Worm (Caenorhabditis elegans) whole organism, dauer: ENCODE results near the gene str-221.

Experiments used
- unc-62 ChIP-seq: sonication (generic microtip); optimal IDR thresholded peaks from 2 replicates; lab custom pipeline; 2017; ENCODE audit warnings: missing biosample characterization, missing genetic modification reagents, missing genetic modification characterization

str-221 gene

DNA sequence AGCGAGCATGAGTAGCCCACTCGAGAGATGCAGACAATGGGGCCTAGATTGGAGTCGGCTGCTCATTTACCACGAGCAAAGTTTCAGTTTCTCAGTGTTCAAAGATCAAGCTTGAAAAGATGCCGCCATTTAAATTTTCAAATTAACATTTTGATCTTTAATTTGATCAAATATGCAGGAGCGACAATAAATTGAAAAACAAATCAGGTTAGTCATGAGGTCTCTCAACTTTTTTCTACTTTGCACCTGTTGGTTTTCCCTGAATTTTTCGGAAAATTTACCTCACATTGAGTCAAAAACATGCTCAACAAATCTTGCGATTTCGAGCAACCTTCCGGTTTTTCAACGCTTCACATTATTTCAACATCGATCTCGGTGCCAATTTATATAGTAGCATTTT lies 45.2 kb downstream of the str-221 start, which contains the start of gene srh-5:
srh-5 (plus strand) TSS at position 301 of the 400 bp plus-strand sequence.
- TF ChIP-seq unc-62 (GFP tag; lab: Kevin White, UChicago), result no peak
